Worm (Caenorhabditis elegans) whole organism, L4 larva: ENCODE data around the gene ptr-1.

Source experiments
- F37D6.2 ChIP-seq: sonication (generic microtip); optimal IDR thresholded peaks from 2 replicates; lab custom pipeline; 2016; ENCODE audit warnings: mild to moderate bottlenecking, missing genetic modification characterization, missing compliant biosample characterization
- F44E2.7 ChIP-seq: fragments of 200-800 bp; sonication (Bioruptor generic); IDR thresholded peaks from 2 replicates; pipeline ENCODE4 v2.1.2; 2022; ENCODE audit warnings: missing genetic modification characterization, missing compliant biosample characterization
- ces-1 ChIP-seq: fragments of 150-350 bp; sonication (generic microtip); optimal IDR thresholded peaks from 4 replicates; lab custom pipeline; 2014; ENCODE audit warnings: missing biosample characterization, missing genetic modification reagents, missing genetic modification characterization
- ctbp-1 ChIP-seq: fragments of 200-800 bp; sonication (Bioruptor generic); IDR thresholded peaks from 2 replicates; pipeline ENCODE4 v1.3.6; 2022; ENCODE audit warnings: missing genetic modification reagents, missing genetic modification characterization, missing compliant biosample characterization
- dmd-6 ChIP-seq: fragments of 200-800 bp; sonication (Bioruptor generic); IDR thresholded peaks from 2 replicates; pipeline ENCODE4 v1.3.6; 2022; ENCODE audit warnings: missing genetic modification reagents, missing genetic modification characterization, missing compliant biosample characterization
- fkh-10 ChIP-seq: fragments of 150-350 bp; optimal IDR thresholded peaks from 2 replicates; lab custom pipeline; 2014; ENCODE audit warnings: missing biosample characterization, missing genetic modification reagents, missing genetic modification characterization
- hlh-30 ChIP-seq: sonication (generic microtip); optimal IDR thresholded peaks from 2 replicates; lab custom pipeline; 2017; ENCODE audit warnings: antibody characterized with exemption, mild to moderate bottlenecking, missing genetic modification characterization, missing compliant biosample characterization; ENCODE audit not compliant: insufficient read depth
- hmg-1.1 ChIP-seq: fragments of 200-800 bp; sonication (Bioruptor generic); IDR thresholded peaks from 2 replicates; pipeline ENCODE4 v1.3.6; 2022; ENCODE audit warnings: missing genetic modification reagents, missing genetic modification characterization, missing compliant biosample characterization
- mdl-1 ChIP-seq, 2 experiments: fragments of 150-350 bp in 1 of 2; sonication (generic microtip) in 1 of 2; optimal IDR thresholded peaks; 2 replicates each; lab custom pipeline; 2014 to 2017; ENCODE audit warnings: missing biosample characterization in 2 of 2, missing genetic modification characterization in 2 of 2
- mxl-3 ChIP-seq: fragments of 200-800 bp; sonication (Bioruptor generic); optimal IDR thresholded peaks from 2 replicates; lab custom pipeline; 2018; ENCODE audit warnings: mild to moderate bottlenecking, missing genetic modification characterization, missing compliant biosample characterization
- nhr-11 ChIP-seq: fragments of 150-350 bp; optimal IDR thresholded peaks from 2 replicates; lab custom pipeline; 2014; ENCODE audit warnings: missing biosample characterization, missing genetic modification characterization
- nhr-48 ChIP-seq: sonication (generic microtip); optimal IDR thresholded peaks from 2 replicates; lab custom pipeline; 2016; ENCODE audit warnings: mild to moderate bottlenecking, missing genetic modification characterization, missing compliant biosample characterization
- skn-1 ChIP-seq: fragments of 150-350 bp; optimal IDR thresholded peaks from 2 replicates; lab custom pipeline; 2014; ENCODE audit warnings: missing biosample characterization, missing genetic modification characterization
- snpc-1.2 ChIP-seq: fragments of 200-800 bp; sonication (Bioruptor generic); IDR thresholded peaks from 2 replicates; pipeline ENCODE4 v1.3.6; 2022; ENCODE audit warnings: missing genetic modification reagents, missing genetic modification characterization, missing compliant biosample characterization
- zfp-2 ChIP-seq: sonication (generic microtip); optimal IDR thresholded peaks from 2 replicates; lab custom pipeline; 2016; ENCODE audit warnings: mild to moderate bottlenecking, missing genetic modification characterization, missing compliant biosample characterization

The ptr-1 gene

DNA sequence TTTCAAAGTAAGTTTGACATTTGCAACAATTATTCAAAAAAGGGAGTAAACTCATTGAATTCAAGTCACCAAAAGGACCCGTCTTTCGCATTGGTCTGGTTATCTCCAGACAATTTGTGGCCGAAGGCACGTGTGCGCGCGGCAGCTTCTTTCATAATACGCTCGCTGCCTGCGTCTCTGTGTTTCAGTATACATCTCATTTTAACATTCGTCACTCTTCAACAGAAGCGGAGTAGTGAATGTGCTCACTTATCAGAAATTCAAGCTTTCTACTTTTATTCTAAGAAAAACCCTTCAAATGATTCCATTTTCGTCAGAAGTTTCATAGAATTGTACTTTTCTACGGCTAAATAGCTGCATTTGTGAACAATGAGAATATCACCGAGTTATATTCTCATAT is 53.0 kb downstream of the ptr-1 start:
- peak; percentile 84 for TF ChIP-seq nhr-11 (tag; lab: Kevin White, UChicago)
- no peak for TF ChIP-seq F44E2.7 (GFP tag; lab: Robert Waterston, UW)
- peak; percentile 70; the same call in 1 of the 2 replicates for TF ChIP-seq ctbp-1
- TF ChIP-seq ces-1 (GFP tag; lab: Kevin White, UChicago), result peak; percentile 44
- peak; percentile 41 for TF ChIP-seq nhr-48 (tag; lab: Kevin White, UChicago)
- peak; percentile 41; the same call in 1 of the 2 replicates for TF ChIP-seq dmd-6 (GFP tag; lab: Robert Waterston, UW)
- TF ChIP-seq skn-1, result no peak
- TF ChIP-seq zfp-2 (tag; lab: Kevin White, UChicago), result no peak
- peak; percentile 45; the same call in 1 of the 2 replicates for TF ChIP-seq snpc-1.2 (GFP tag; lab: Robert Waterston, UW)
- TF ChIP-seq F37D6.2, result peak; percentile 11
- TF ChIP-seq hlh-30 (tag; lab: Kevin White, UChicago), result peak; percentile 86
- TF ChIP-seq mxl-3, result peak; percentile 77
- TF ChIP-seq hmg-1.1, result peak; percentile 69
- peak; percentile 15 for TF ChIP-seq fkh-10 (GFP tag; lab: Kevin White, UChicago)
- TF ChIP-seq mdl-1 (tag; optimal IDR thresholded peaks at IDR 0.05; lab: Kevin White, UChicago), result peak; percentile 64 to 93
